Fruit fly (Drosophila melanogaster): Measurements from ENCODE around the gene CG12003.

Gene CG12003

DNA sequence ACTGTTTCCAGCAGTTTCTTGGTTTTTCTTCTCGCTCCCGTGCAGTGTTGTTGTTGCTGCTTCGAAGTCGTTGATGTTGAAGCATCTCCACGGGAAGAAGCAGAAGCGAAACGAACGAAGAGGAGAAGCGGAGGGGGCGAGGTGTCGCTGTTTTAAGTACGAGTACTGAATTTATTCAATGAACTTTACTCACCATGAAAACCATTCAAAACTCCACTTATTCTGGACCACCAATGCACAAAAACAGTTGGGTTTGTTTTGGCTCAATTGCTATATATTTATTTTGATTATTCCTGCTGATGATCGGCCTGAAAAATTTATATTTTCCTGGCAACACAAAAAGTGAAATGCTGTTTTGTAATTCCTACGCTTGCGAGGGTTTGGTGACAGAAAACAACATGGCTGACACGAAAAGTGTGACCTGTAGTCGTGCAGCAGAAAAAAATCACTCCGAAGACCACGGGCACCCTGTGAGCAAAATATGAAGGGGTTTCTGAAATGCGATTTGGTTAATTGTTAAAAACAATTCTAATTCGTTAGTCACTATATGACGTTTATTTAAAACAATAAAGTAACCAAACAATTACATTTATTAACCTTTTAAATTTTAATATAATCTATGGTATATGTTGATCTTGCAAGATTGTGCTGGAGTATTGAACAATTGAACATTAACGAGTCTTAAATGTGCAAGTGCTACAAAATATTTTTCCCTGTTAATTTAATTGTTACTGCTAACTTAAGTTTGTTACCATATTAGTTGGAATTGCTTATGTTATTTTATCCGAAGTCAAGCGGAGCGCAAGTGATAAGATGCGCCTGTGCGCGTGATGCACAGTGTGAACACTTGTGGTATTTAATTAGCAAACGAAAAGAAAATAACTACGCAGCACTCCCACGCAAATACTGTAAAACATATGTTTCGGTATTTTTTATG, 3.3 kb downstream of the CG12003 start, which contains the start of gene CG7879:
Gene CG7879 (minus strand): TSS at position 384 of the 937 bp plus-strand sequence.
- TF ChIP-seq Dll (optimal IDR thresholded peaks at IDR 0.05) (no peak), usp (GFP tag; optimal IDR thresholded peaks at IDR 0.05) (no peak), CG8478 (optimal IDR thresholded peaks at IDR 0.05) (no peak), pan (optimal IDR thresholded peaks at IDR 0.05) (no peak), EcR (GFP tag; optimal IDR thresholded peaks at IDR 0.05) (no peak), psq (optimal IDR thresholded peaks at IDR 0.05) (no peak)

DNA sequence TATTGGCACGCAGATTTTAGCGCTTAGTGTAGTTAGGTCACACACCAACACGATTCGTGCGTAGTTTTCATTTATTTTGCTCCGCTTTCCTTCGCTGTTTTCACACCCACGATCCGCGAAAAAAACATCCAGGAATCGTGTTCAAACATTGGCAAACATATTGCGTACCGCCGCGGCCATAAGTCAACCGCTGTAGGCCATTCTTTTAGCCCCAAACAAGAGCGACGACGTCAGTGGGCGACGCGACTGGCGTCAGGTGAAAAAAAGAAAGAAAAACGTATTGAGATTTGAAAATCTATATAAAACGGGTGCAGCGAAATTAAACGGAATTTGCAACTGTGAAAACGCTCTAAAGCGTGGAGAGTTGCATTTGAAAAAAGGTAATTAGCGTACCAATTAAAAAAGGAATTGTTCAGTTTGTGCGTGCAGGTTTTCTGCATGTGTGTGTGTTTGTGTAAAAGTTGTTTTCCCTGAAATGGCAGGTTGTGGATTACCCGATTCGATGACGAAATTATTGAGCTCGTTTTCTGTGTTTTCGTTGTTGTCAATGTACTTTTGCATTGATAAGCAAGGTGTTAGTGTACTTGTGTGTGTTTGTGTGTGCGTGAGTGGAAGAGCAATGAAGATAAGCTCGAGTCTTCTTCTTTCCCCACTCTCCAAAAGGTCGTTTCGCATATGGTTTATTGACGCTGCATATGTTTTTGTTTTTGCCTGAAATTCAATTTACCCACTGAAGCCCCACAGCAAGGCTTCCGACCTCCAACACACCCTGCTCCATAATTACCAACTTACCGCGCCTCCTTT, 4.2 kb downstream of the CG12003 start, which contains the start of gene Tmep:
Gene Tmep (plus strand): TSS at position 20 of the 804 bp plus-strand sequence.
- no peak for TF ChIP-seq EcR (GFP tag; optimal IDR thresholded peaks at IDR 0.05)
- no peak for TF ChIP-seq usp (GFP tag; optimal IDR thresholded peaks at IDR 0.05)
- TF ChIP-seq pan (optimal IDR thresholded peaks at IDR 0.05): no peak
- no peak for TF ChIP-seq Dll (optimal IDR thresholded peaks at IDR 0.05)
- no peak for TF ChIP-seq psq (optimal IDR thresholded peaks at IDR 0.05)
- no peak for TF ChIP-seq CG8478 (optimal IDR thresholded peaks at IDR 0.05)

DNA sequence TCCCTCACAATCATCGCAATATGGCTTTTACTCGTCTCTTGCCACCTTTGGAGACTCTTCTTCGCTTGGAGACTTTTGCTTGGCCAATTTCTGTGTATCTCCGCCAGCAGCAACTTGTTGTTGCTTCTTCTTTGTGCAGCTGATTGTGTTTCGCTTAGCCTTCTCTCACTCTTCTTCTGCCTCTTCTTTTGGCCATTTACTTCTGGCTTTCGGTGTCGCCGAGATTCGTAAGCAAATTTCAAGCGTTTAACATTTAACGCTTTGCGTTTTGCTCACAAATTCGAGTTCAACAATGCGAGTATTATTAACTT, 4.7 kb downstream of the CG12003 start:
- no peak for TF ChIP-seq pan (optimal IDR thresholded peaks at IDR 0.05)
- TF ChIP-seq Dll (optimal IDR thresholded peaks at IDR 0.05): no peak
- TF ChIP-seq EcR (GFP tag; optimal IDR thresholded peaks at IDR 0.05): no peak
- no peak for TF ChIP-seq usp (GFP tag; optimal IDR thresholded peaks at IDR 0.05)
- TF ChIP-seq psq (optimal IDR thresholded peaks at IDR 0.05): no peak
- TF ChIP-seq CG8478 (optimal IDR thresholded peaks at IDR 0.05): no peak

DNA sequence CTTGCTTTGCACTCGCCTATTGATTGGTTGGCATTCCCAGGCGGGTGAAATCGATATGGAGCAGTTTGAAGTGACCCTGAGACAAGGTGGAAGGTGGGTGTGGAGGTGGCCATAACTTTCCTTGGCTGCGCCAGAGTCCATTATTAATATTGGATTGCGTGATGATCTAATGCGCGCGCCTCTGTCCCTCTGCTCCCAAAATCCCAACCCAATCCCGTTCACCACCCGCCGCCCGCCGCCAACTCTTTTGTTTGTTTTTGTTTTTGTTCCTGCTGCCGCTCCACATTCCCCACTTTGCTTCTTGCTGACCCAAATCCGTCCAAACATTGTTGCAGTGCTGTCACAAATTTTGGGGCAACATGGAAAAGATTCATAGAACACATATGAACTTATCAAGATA, 5.9 kb downstream of the CG12003 start:
- TF ChIP-seq CG8478 (optimal IDR thresholded peaks at IDR 0.05) (no peak), Dll (optimal IDR thresholded peaks at IDR 0.05) (no peak), psq (optimal IDR thresholded peaks at IDR 0.05) (no peak), EcR (GFP tag; optimal IDR thresholded peaks at IDR 0.05) (no peak), pan (optimal IDR thresholded peaks at IDR 0.05) (no peak), usp (GFP tag; optimal IDR thresholded peaks at IDR 0.05) (no peak)

DNA sequence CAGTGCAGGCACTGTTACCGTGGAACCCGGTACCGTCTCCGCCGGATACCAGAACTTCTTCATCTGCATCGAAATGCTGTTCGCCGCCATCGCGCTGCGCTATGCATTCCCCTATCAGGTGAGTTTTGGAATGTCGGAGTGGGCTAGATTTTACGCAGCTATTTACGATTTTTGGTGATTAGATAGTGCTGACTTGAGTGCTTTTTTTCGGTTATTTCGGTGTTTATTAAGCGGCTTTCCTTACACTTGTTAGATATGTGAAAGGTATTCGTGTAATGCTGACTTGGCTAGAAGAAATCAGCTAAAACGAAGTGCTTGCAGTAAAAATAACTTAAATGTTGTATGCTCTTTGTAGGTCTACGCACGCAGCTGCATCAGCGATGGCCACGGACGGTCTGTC, 8.0 kb downstream of the CG12003 start:
- no peak for TF ChIP-seq usp (GFP tag; optimal IDR thresholded peaks at IDR 0.05)
- TF ChIP-seq CG8478 (optimal IDR thresholded peaks at IDR 0.05): no peak
- TF ChIP-seq EcR (GFP tag; optimal IDR thresholded peaks at IDR 0.05): no peak
- TF ChIP-seq Dll (optimal IDR thresholded peaks at IDR 0.05): no peak
- TF ChIP-seq pan (optimal IDR thresholded peaks at IDR 0.05): no peak
- no peak for TF ChIP-seq psq (optimal IDR thresholded peaks at IDR 0.05)

DNA sequence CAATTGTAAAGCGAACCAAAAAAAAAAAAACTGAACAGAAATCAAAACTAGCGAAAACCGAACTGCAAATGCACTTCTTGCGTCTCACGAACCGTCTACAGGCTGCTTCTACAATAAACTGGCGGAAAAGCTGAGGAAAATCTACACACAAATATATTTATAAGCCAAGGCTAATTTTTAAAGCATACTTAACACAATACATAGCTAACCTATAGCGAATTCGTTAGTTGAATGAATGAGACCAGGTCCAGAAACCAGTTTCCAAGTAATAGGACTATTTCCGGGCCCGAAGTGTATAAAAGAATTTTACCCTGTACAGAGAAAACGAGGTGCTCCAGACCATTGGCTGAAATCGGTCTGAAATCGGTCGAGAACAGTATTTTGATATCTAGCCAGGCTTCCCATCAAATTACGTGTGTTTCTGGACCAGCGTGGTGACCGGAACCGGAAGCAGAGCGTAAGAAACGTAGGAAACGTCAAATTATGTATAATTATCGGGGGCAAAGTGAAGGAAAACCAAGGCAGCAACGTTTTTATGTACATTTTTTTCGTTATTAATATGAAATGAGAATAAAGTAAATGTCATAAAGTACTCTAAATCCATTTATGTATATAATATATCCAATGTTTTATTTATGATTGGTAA, 10.7 kb downstream of the CG12003 start:
- TF ChIP-seq Dll (optimal IDR thresholded peaks at IDR 0.05): no peak

DNA sequence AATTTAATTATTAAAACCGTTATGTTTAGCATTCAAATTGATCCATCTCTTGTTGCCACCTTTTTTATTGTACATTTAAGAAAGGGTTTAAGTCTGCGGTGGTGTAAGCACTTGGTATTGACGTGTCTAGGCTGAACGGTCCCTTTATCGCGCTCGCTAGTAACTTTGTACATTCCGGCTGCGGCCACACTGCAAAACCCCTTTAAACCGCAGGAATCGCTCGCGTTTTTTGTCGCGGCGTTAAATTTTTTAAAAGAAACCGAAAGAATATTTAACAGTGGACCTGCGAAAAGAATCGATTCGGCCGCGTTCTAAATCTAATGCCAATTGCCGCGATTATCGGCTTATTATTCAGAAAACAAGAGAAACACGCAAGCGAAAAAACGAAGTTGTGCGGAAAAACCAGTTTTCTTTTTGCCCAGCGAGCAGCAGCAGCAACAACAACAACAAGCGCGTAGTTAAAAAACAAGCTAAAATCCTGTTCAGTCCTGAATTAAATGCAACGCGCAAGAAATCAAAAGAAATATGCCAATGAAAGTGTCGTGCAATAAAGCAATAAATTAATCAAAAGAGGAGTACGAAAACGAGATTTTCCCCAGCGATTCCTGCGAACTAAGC, 11.4 kb downstream of the CG12003 start, which contains the start of gene CG13917:
Gene CG13917 (plus strand): TSS at position 211 of the 618 bp plus-strand sequence.
- no peak for TF ChIP-seq EcR (GFP tag; optimal IDR thresholded peaks at IDR 0.05)
- TF ChIP-seq CG8478 (optimal IDR thresholded peaks at IDR 0.05): no peak
- TF ChIP-seq usp (GFP tag; optimal IDR thresholded peaks at IDR 0.05): no peak
- no peak for TF ChIP-seq psq (optimal IDR thresholded peaks at IDR 0.05)
- TF ChIP-seq Dll (optimal IDR thresholded peaks at IDR 0.05): no peak
- TF ChIP-seq pan (optimal IDR thresholded peaks at IDR 0.05): no peak

DNA sequence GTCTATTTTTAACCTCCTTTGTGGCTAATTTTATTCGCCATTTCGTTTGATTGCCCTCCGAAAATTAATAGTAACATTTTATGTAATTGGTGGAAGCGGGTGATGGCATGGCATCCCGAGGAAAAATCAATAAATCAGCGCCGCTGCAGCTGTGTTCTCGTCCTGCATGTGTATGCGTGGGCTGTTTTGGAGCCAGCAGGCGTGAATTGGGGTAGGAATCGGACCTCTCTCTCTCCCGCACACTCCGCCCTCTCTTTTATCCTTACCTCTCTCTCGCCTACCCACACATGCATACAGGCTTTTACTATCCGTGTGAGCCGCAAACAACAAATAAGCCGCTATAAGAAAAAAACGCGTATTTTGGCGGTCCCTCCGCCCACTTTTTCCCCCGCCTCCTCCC, 12.1 kb downstream of the CG12003 start:
- no peak for TF ChIP-seq CG8478 (optimal IDR thresholded peaks at IDR 0.05)
- TF ChIP-seq Dll (optimal IDR thresholded peaks at IDR 0.05): no peak
- TF ChIP-seq usp (GFP tag; optimal IDR thresholded peaks at IDR 0.05): no peak
- TF ChIP-seq EcR (GFP tag; optimal IDR thresholded peaks at IDR 0.05): no peak
- TF ChIP-seq psq (optimal IDR thresholded peaks at IDR 0.05): no peak
- TF ChIP-seq pan (optimal IDR thresholded peaks at IDR 0.05): no peak

DNA sequence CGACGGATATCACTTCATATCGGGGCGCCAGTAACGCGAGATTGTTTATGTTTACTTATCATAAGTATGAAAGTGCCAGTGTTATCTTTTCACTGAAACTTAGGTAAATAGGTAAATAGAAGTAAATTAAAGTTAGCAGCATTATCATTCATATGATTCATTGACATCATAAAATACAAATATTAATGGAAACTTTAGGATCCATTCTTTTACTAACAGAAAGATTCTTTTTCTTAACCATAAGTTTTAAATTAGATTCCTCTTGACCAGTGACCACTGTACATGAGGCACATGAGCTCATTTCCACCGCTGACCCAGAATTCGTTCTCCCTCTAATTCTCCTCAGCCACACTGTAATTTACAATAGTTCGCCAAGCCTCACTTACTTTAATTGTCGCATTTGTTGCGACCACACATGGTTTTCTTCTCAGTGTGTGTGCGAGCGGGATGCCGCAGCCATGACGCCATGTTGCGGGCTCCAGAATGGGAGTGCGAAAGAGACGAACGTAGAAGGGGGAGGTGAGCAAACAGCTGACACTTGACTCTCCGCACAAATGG, 13.3 kb downstream of the CG12003 start:
- TF ChIP-seq EcR (GFP tag; optimal IDR thresholded peaks at IDR 0.05) (no peak), psq (optimal IDR thresholded peaks at IDR 0.05) (no peak), Dll (optimal IDR thresholded peaks at IDR 0.05) (no peak), CG8478 (optimal IDR thresholded peaks at IDR 0.05) (no peak), usp (GFP tag; optimal IDR thresholded peaks at IDR 0.05) (no peak), pan (optimal IDR thresholded peaks at IDR 0.05) (no peak)

DNA sequence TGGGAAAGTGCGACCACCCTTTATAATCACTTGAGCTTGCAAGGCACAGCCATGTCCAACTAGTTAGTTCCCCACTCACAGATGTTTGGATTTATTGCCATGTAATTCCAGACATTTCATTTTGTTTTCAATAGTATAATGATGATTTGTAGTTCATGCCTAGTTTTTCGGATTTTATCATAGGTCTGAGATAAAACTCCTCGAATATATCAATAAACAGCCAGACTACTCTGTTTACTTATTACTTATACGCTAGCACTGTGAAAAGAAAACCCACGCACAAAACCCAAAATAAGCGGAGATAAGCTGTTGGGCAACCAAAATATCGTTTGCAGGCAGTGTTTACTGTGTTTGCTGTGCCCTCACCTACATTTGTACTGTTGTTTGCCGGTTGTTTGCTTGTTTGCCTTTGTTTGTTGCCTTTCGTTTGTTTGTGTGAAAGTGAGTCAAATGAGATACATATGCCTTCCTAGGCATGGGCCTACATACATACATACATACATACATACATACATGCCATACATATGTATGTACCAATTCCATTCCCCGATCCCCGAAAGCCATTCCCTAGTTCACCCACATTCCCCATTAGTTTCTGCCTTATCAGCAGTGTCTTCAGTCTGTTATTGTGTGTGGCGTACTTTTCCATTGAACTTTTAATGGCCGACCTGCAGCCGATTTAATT, 14.1 kb downstream of the CG12003 start:
- TF ChIP-seq pan (optimal IDR thresholded peaks at IDR 0.05): no peak
- no peak for TF ChIP-seq CG8478 (optimal IDR thresholded peaks at IDR 0.05)
- no peak for TF ChIP-seq psq (optimal IDR thresholded peaks at IDR 0.05)
- TF ChIP-seq Dll (optimal IDR thresholded peaks at IDR 0.05): no peak
- TF ChIP-seq usp (GFP tag; optimal IDR thresholded peaks at IDR 0.05): no peak
- TF ChIP-seq EcR (GFP tag; optimal IDR thresholded peaks at IDR 0.05): no peak
